Fruit fly (Drosophila melanogaster): ENCODE data around the gene CG32262.

Gene CG32262

DNA sequence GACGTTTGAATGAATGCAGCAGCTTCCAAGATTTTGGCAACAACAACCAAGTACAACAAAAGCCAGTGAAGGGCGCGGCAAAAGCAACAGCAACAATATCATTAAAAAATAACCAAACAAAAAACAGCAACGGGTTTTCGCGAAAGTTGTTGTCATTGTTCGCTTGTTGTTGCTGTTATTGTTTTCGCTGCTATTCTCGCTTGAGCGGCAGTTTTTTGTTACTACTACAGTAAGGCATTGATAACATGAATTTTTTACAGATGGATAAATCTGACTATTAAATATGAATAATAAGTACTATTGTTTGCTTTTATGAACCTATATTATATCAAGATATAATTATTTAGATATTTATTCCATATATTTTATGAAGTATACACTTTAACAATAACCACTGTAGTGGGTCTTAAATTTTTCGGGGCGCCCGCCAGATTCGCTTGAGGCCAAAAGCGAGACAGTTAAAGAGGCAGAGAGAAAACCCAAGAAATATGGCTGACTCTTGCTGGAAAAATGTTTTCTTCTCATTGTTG is 38.5 kb downstream of the CG32262 start (continued):
- TF ChIP-seq bab2 (GFP tag; optimal IDR thresholded peaks at IDR 0.05) (no peak), pan (optimal IDR thresholded peaks at IDR 0.05) (no peak), pan (GFP tag; optimal IDR thresholded peaks at IDR 0.05 in 1 of 2, IDR thresholded peaks at IDR 0.05 in 1 of 2) (peak in 1 of 2 experiments; percentile 90), CG2116 (GFP tag; optimal IDR thresholded peaks at IDR 0.05) (peak; percentile 34), CG6791 (GFP tag; IDR thresholded peaks at IDR 0.05; ENCODE audit: partially characterized antibody) (no peak), gro (GFP tag; optimal IDR thresholded peaks at IDR 0.05) (no peak), CG14014 (GFP tag; IDR thresholded peaks at IDR 0.05) (peak; percentile 92), CG7839 (tag; optimal IDR thresholded peaks at IDR 0.05) (peak; percentile 83), CoRest (tag; optimal IDR thresholded peaks at IDR 0.05) (peak; percentile 88), Myb (GFP tag; optimal IDR thresholded peaks at IDR 0.05) (no peak), Blimp-1 (GFP tag; optimal IDR thresholded peaks at IDR 0.05) (peak; percentile 48), kay (GFP tag; optimal IDR thresholded peaks at IDR 0.05) (peak; percentile 19), CG30020 (tag; optimal IDR thresholded peaks at IDR 0.05) (peak; percentile 5), sna (GFP tag; IDR thresholded peaks at IDR 0.05; ENCODE audit: partially characterized antibody) (no peak), CG6175 (GFP tag; IDR thresholded peaks at IDR 0.05) (peak; percentile 47; the same call in 1 of the 3 replicates), en (GFP tag; optimal IDR thresholded peaks at IDR 0.05) (no peak), stwl (tag; optimal IDR thresholded peaks at IDR 0.05) (no peak), CG7786 (GFP tag; optimal IDR thresholded peaks at IDR 0.05) (no peak), CG12155 (GFP tag; optimal IDR thresholded peaks at IDR 0.05) (peak; percentile 79), al (GFP tag; IDR thresholded peaks at IDR 0.05) (peak; percentile 92), ham (GFP tag; IDR thresholded peaks at IDR 0.05) (no peak; the same call in 1 of the 2 replicates), CG10654 (GFP tag; optimal IDR thresholded peaks at IDR 0.05) (peak; percentile 18), CG8944 (GFP tag; optimal IDR thresholded peaks at IDR 0.05) (no peak), CG15696 (tag; optimal IDR thresholded peaks at IDR 0.05) (no peak), Poxn (GFP tag; IDR thresholded peaks at IDR 0.05) (peak; percentile 36; the same call in 1 of the 2 replicates), CG30403 (GFP tag; optimal IDR thresholded peaks at IDR 0.05) (peak; percentile 79), CG16813 (GFP tag; IDR thresholded peaks at IDR 0.05; ENCODE audit: partially characterized antibody) (no peak), CG8359 (GFP tag; optimal IDR thresholded peaks at IDR 0.05; ENCODE audit: borderline replicate concordance) (no peak), Sry-δ (GFP tag; optimal IDR thresholded peaks at IDR 0.05) (no peak), CG13624 (GFP tag; optimal IDR thresholded peaks at IDR 0.05) (no peak), chm (GFP tag; IDR thresholded peaks at IDR 0.05) (no peak), Awh (GFP tag; IDR thresholded peaks at IDR 0.05) (peak; percentile 83), dm (GFP tag; optimal IDR thresholded peaks at IDR 0.05) (no peak), CG10274 (GFP tag; optimal IDR thresholded peaks at IDR 0.05) (no peak), Side (GFP tag; optimal IDR thresholded peaks at IDR 0.05) (no peak), salm (tag; optimal IDR thresholded peaks at IDR 0.05) (no peak), Ssrp (tag; optimal IDR thresholded peaks at IDR 0.05) (peak; percentile 53), gcm2 (GFP tag; optimal IDR thresholded peaks at IDR 0.05) (no peak), maf-S (GFP tag; optimal IDR thresholded peaks at IDR 0.05) (no peak), peb (GFP tag; IDR thresholded peaks at IDR 0.05) (peak; percentile 31; the same call in 1 of the 2 replicates), NFAT (GFP tag; IDR thresholded peaks at IDR 0.05) (peak; percentile 72), CG15601 (tag; optimal IDR thresholded peaks at IDR 0.05) (peak; percentile 19), CG5180 (GFP tag; optimal IDR thresholded peaks at IDR 0.05) (peak; percentile 9), Six4 (GFP tag; optimal IDR thresholded peaks at IDR 0.05) (no peak), E2f1 (GFP tag; IDR thresholded peaks at IDR 0.05) (peak; percentile 85), sr (GFP tag; IDR thresholded peaks at IDR 0.05) (no peak), ash1 (GFP tag; optimal IDR thresholded peaks at IDR 0.05) (no peak), CG12391 (tag; optimal IDR thresholded peaks at IDR 0.05) (peak; percentile 76), Gug (GFP tag; IDR thresholded peaks at IDR 0.05) (peak; percentile 64), CG14860 (GFP tag; IDR thresholded peaks at IDR 0.05; ENCODE audit: partially characterized antibody) (no peak), CG18011 (GFP tag; optimal IDR thresholded peaks at IDR 0.05) (peak; percentile 1)
